Fruit fly (Drosophila melanogaster): ENCODE results near the gene Nup154.

- TF ChIP-seq CG14965 (GFP tag; optimal IDR thresholded peaks at IDR 0.05; ENCODE audit: borderline replicate concordance) (no peak), Bgb (GFP tag; IDR thresholded peaks at IDR 0.05; ENCODE audit: partially characterized antibody) (no peak), Ets97D (GFP tag; optimal IDR thresholded peaks at IDR 0.05) (no peak)
Measured at dm6 chr2L:10974638-10975037, 30.0 kb upstream of the Nup154 start.
